Worm (Caenorhabditis elegans): Measurements from ENCODE around the gene smg-4.

DNA sequence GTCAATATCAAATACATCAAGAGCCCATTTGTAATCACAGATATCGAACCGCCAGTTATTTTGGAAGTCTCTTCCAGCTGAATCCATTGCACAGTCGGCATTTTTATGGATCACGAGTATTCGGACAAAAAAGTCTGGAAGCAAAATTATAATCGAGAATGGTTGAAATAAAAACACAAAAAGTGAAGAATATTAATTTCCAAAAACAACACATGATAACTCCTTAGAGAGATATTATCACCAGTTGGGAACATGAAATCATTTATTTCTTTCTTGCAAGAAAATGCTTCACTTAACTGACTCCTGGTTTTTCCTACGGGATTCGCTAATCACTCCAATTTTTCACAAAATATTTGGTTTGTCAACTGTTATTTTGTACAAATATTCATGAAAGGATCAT lies 46.6 kb upstream of the smg-4 start, which contains the start of gene str-2:
- no peak for TF ChIP-seq pha-4 (tag; optimal IDR thresholded peaks at IDR 0.05)
- no peak for TF ChIP-seq nhr-76 (tag; optimal IDR thresholded peaks at IDR 0.05)
- TF ChIP-seq nhr-11 (tag; optimal IDR thresholded peaks at IDR 0.05): no peak
- no peak for TF ChIP-seq ama-1 (optimal IDR thresholded peaks at IDR 0.05)
- no peak for TF ChIP-seq ztf-4 (tag; optimal IDR thresholded peaks at IDR 0.05)
- TF ChIP-seq ztf-11 (tag; optimal IDR thresholded peaks at IDR 0.05): no peak

All from whole organism, L3 larva.